Fruit fly (Drosophila melanogaster): Measurements from ENCODE around the gene hec.
A peak's percentile ranks its signal among the peaks of the same experiment; 100 is the strongest.

Gene hec

dm6 chrX:12909577-12910426 lies 47.5 kb downstream of the hec start, which contains the start of the genes Brms1 and CG4645 (continued):
- TF ChIP-seq CG7963 (GFP tag; IDR thresholded peaks at IDR 0.05; ENCODE audit: partially characterized antibody) (0 out of 3 replicates have a peak, but pooled peaks have one; percentile 15), aop (GFP tag; IDR thresholded peaks at IDR 0.05) (no peak), oc (tag; optimal IDR thresholded peaks at IDR 0.05) (no peak), CG11723 (GFP tag; optimal IDR thresholded peaks at IDR 0.05) (peak; percentile 35), gfzf (GFP tag; optimal IDR thresholded peaks at IDR 0.05) (peak; percentile 44), bowl (GFP tag; IDR thresholded peaks at IDR 0.05) (no peak), Hr3 (GFP tag; optimal IDR thresholded peaks at IDR 0.05) (peak; percentile 58), CG12104 (GFP tag; optimal IDR thresholded peaks at IDR 0.05) (peak; percentile 6), dmrt99B (tag; optimal IDR thresholded peaks at IDR 0.05) (peak; percentile 51), Deaf1 (tag; optimal IDR thresholded peaks at IDR 0.05) (no peak), Usf (GFP tag; optimal IDR thresholded peaks at IDR 0.05) (peak; percentile 30), pnt (GFP tag; optimal IDR thresholded peaks at IDR 0.05) (peak; percentile 16), Ets65A (GFP tag) (peak; percentile 92), salm (tag; optimal IDR thresholded peaks at IDR 0.05) (no peak), ewg (GFP tag; optimal IDR thresholded peaks at IDR 0.05) (peak; percentile 38), slou (GFP tag; optimal IDR thresholded peaks at IDR 0.05) (peak; percentile 43), Doc3 (GFP tag; IDR thresholded peaks at IDR 0.05; ENCODE audit: partially characterized antibody) (no peak), HmgZ (tag; optimal IDR thresholded peaks at IDR 0.05) (peak; percentile 41), nerfin-1 (tag; optimal IDR thresholded peaks at IDR 0.05) (peak; percentile 31), sna (GFP tag; IDR thresholded peaks at IDR 0.05; ENCODE audit: partially characterized antibody) (0 out of 2 replicates have a peak, but pooled peaks have one; percentile 27), CG3281 (GFP tag; optimal IDR thresholded peaks at IDR 0.05) (peak; percentile 46), pan (optimal IDR thresholded peaks at IDR 0.05) (no peak), pan (GFP tag; optimal IDR thresholded peaks at IDR 0.05 in 1 of 2, IDR thresholded peaks at IDR 0.05 in 1 of 2) (peak in 1 of 2 experiments; percentile 18), twi (tag; optimal IDR thresholded peaks at IDR 0.05) (peak; percentile 32), CG11247 (GFP tag; IDR thresholded peaks at IDR 0.05) (peak; percentile 19; the same call in 1 of the 2 replicates), gce (GFP tag; IDR thresholded peaks at IDR 0.05) (no peak), CG4404 (GFP tag; IDR thresholded peaks at IDR 0.05) (peak; percentile 75), CG1602 (GFP tag; optimal IDR thresholded peaks at IDR 0.05) (peak; percentile 62), Hr51 (GFP tag; optimal IDR thresholded peaks at IDR 0.05) (peak in 1 of 2 experiments; percentile 41), Eip74EF (GFP tag; optimal IDR thresholded peaks at IDR 0.05) (no peak), CG13894 (tag; optimal IDR thresholded peaks at IDR 0.05) (no peak), CG2116 (GFP tag; optimal IDR thresholded peaks at IDR 0.05) (peak; percentile 44), D19B (GFP tag; optimal IDR thresholded peaks at IDR 0.05) (peak; percentile 12), Mrtf (GFP tag; IDR thresholded peaks at IDR 0.05) (no peak; the same call in 2 of the 3 replicates), Fer1 (GFP tag; optimal IDR thresholded peaks at IDR 0.05) (no peak), ac (GFP tag; optimal IDR thresholded peaks at IDR 0.05) (no peak), pb (GFP tag; optimal IDR thresholded peaks at IDR 0.05) (no peak), tin (GFP tag; optimal IDR thresholded peaks at IDR 0.05) (peak; percentile 58), mam (GFP tag; optimal IDR thresholded peaks at IDR 0.05) (peak; percentile 28), ci (GFP tag; IDR thresholded peaks at IDR 0.05) (peak; percentile 33; the same call in 2 of the 3 replicates), CG18599 (GFP tag; optimal IDR thresholded peaks at IDR 0.05) (peak; percentile 32), CG9797 (GFP tag; optimal IDR thresholded peaks at IDR 0.05) (peak; percentile 66), az2 (GFP tag; optimal IDR thresholded peaks at IDR 0.05) (peak; percentile 29), Meics (GFP tag; optimal IDR thresholded peaks at IDR 0.05) (peak; percentile 63), fd102C (GFP tag; optimal IDR thresholded peaks at IDR 0.05) (no peak), Scr (GFP tag; IDR thresholded peaks at IDR 0.05; ENCODE audit: partially characterized antibody) (peak; percentile 44), fu2 (GFP tag; optimal IDR thresholded peaks at IDR 0.05) (no peak), CG13296 (GFP tag; optimal IDR thresholded peaks at IDR 0.05) (peak; percentile 26)

All from whole organism, embryonic.